Worm (Caenorhabditis elegans) whole organism, late embryonic: ENCODE results near the gene srlf-17.

Experiments used
- C08G9.2 ChIP-seq: sonication (generic microtip); optimal IDR thresholded peaks from 2 replicates; lab custom pipeline; 2016; ENCODE audit warnings: mild to moderate bottlenecking, missing genetic modification characterization, moderate library complexity, missing compliant biosample characterization
- F13H6.1 ChIP-seq: sonication (generic microtip); optimal IDR thresholded peaks from 2 replicates; lab custom pipeline; 2016; ENCODE audit warnings: missing genetic modification characterization, missing compliant biosample characterization
- K02D7.2 ChIP-seq: sonication (generic microtip); optimal IDR thresholded peaks from 2 replicates; lab custom pipeline; 2017; ENCODE audit warnings: mild to moderate bottlenecking, missing genetic modification characterization, missing compliant biosample characterization
- Y22D7AL.16 ChIP-seq: sonication (generic microtip); optimal IDR thresholded peaks from 2 replicates; lab custom pipeline; 2016; ENCODE audit warnings: missing genetic modification characterization, missing compliant biosample characterization
- ama-1 ChIP-seq: fragments of 150-350 bp; optimal IDR thresholded peaks from 2 replicates; lab custom pipeline; 2014
- ceh-18 ChIP-seq: sonication (generic microtip); optimal IDR thresholded peaks from 2 replicates; lab custom pipeline; 2016; ENCODE audit warnings: missing genetic modification characterization, missing compliant biosample characterization
- ceh-2 ChIP-seq: sonication (generic microtip); optimal IDR thresholded peaks from 2 replicates; lab custom pipeline; 2016; ENCODE audit warnings: missing genotype, missing genetic modification characterization, missing compliant biosample characterization
- ceh-31 ChIP-seq: sonication (generic microtip); optimal IDR thresholded peaks from 2 replicates; lab custom pipeline; 2016; ENCODE audit warnings: missing genetic modification characterization, missing compliant biosample characterization
- ceh-34 ChIP-seq: sonication (generic microtip); optimal IDR thresholded peaks from 2 replicates; lab custom pipeline; 2016; ENCODE audit warnings: mild to moderate bottlenecking, missing genetic modification characterization, missing compliant biosample characterization
- ceh-48 ChIP-seq: sonication (generic microtip); optimal IDR thresholded peaks from 2 replicates; lab custom pipeline; 2016; ENCODE audit warnings: missing genetic modification characterization, inconsistent platforms, missing compliant biosample characterization
- ceh-9 ChIP-seq: sonication (generic microtip); optimal IDR thresholded peaks from 2 replicates; lab custom pipeline; 2016; ENCODE audit warnings: mild to moderate bottlenecking, missing genetic modification characterization, inconsistent platforms, missing compliant biosample characterization
- dve-1 ChIP-seq: sonication (generic microtip); optimal IDR thresholded peaks from 2 replicates; lab custom pipeline; 2017; ENCODE audit warnings: antibody characterized with exemption, mild to moderate bottlenecking, missing genetic modification characterization, missing compliant biosample characterization
- elt-4 ChIP-seq: sonication (generic microtip); optimal IDR thresholded peaks from 2 replicates; lab custom pipeline; 2016; ENCODE audit warnings: missing genetic modification characterization, missing compliant biosample characterization
- ets-4 ChIP-seq: sonication (generic microtip); optimal IDR thresholded peaks from 2 replicates; lab custom pipeline; 2016; ENCODE audit warnings: missing genetic modification characterization, missing compliant biosample characterization
- fax-1 ChIP-seq: sonication (generic microtip); optimal IDR thresholded peaks from 2 replicates; lab custom pipeline; 2016; ENCODE audit warnings: missing genotype, missing genetic modification characterization, missing compliant biosample characterization
- fkh-10 ChIP-seq: fragments of 150-350 bp; optimal IDR thresholded peaks from 2 replicates; lab custom pipeline; 2014; ENCODE audit warnings: missing biosample characterization, missing genetic modification reagents, missing genetic modification characterization
- fkh-6 ChIP-seq: sonication (generic microtip); optimal IDR thresholded peaks from 2 replicates; lab custom pipeline; 2016; ENCODE audit warnings: missing genetic modification characterization, missing compliant biosample characterization
- gmeb-2 ChIP-seq: sonication (generic microtip); optimal IDR thresholded peaks from 2 replicates; lab custom pipeline; 2016; ENCODE audit warnings: missing genetic modification characterization, inconsistent platforms, missing compliant biosample characterization
- hlh-13 ChIP-seq: fragments of 200-800 bp; sonication (Bioruptor generic); optimal IDR thresholded peaks from 2 replicates; lab custom pipeline; 2018; ENCODE audit warnings: mild to moderate bottlenecking, missing genetic modification characterization, missing compliant biosample characterization
- hlh-6 ChIP-seq: sonication (generic microtip); optimal IDR thresholded peaks from 2 replicates; lab custom pipeline; 2016; ENCODE audit warnings: missing genotype, missing genetic modification characterization, missing compliant biosample characterization
- hlh-8 ChIP-seq: sonication (generic microtip); optimal IDR thresholded peaks from 2 replicates; lab custom pipeline; 2016; ENCODE audit warnings: missing genotype, missing genetic modification characterization, missing compliant biosample characterization
- lim-6 ChIP-seq: sonication (generic microtip); optimal IDR thresholded peaks from 2 replicates; lab custom pipeline; 2016; ENCODE audit warnings: missing genetic modification characterization, missing compliant biosample characterization
- lin-11 ChIP-seq: fragments of 200-800 bp; sonication (Bioruptor generic); optimal IDR thresholded peaks from 2 replicates; lab custom pipeline; 2018; ENCODE audit warnings: mild to moderate bottlenecking, missing genetic modification characterization, missing compliant biosample characterization
- madf-2 ChIP-seq: sonication (generic microtip); optimal IDR thresholded peaks from 2 replicates; lab custom pipeline; 2017; ENCODE audit warnings: missing genetic modification characterization, missing compliant biosample characterization
- nfya-1 ChIP-seq: sonication (generic microtip); optimal IDR thresholded peaks from 2 replicates; lab custom pipeline; 2017; ENCODE audit warnings: missing genetic modification characterization, mild to moderate bottlenecking, missing compliant biosample characterization, antibody characterized with exemption, moderate library complexity
- nhr-11 ChIP-seq: fragments of 150-350 bp; optimal IDR thresholded peaks from 2 replicates; lab custom pipeline; 2014; ENCODE audit warnings: missing biosample characterization, missing genetic modification characterization
- pat-9 ChIP-seq: fragments of 200-800 bp; sonication (Bioruptor generic); optimal IDR thresholded peaks from 2 replicates; lab custom pipeline; 2018; ENCODE audit warnings: mild to moderate bottlenecking, missing genetic modification characterization, moderate library complexity, missing compliant biosample characterization
- pha-2 ChIP-seq: sonication (generic microtip); optimal IDR thresholded peaks from 2 replicates; lab custom pipeline; 2017; ENCODE audit warnings: mild to moderate bottlenecking, missing genetic modification characterization, missing compliant biosample characterization
- pha-4 ChIP-seq: fragments of 150-350 bp; optimal IDR thresholded peaks from 2 replicates; lab custom pipeline; 2018; ENCODE audit warnings: missing biosample characterization, missing genetic modification reagents, missing genetic modification characterization
- pros-1 ChIP-seq: fragments of 150-350 bp; optimal IDR thresholded peaks from 2 replicates; lab custom pipeline; 2014; ENCODE audit warnings: missing biosample characterization, missing genetic modification reagents, missing genetic modification characterization
- ref-2 ChIP-seq: sonication (generic microtip); optimal IDR thresholded peaks from 2 replicates; lab custom pipeline; 2016; ENCODE audit warnings: missing genetic modification characterization, missing compliant biosample characterization
- rnt-1 ChIP-seq: sonication (generic microtip); optimal IDR thresholded peaks from 2 replicates; lab custom pipeline; 2016; ENCODE audit warnings: missing genetic modification characterization, missing compliant biosample characterization
- sdc-2 ChIP-seq: sonication (generic microtip); optimal IDR thresholded peaks from 2 replicates; lab custom pipeline; 2016; ENCODE audit warnings: missing genotype, missing genetic modification characterization, missing compliant biosample characterization
- tbx-7 ChIP-seq: sonication (generic microtip); optimal IDR thresholded peaks from 2 replicates; lab custom pipeline; 2016; ENCODE audit warnings: missing genotype, missing genetic modification characterization, missing compliant biosample characterization
- ttx-3 ChIP-seq: sonication (generic microtip); optimal IDR thresholded peaks from 2 replicates; lab custom pipeline; 2016; ENCODE audit warnings: missing genetic modification reagents, missing genetic modification characterization, missing compliant biosample characterization
- unc-55 ChIP-seq: sonication (generic microtip); optimal IDR thresholded peaks from 2 replicates; lab custom pipeline; 2017; ENCODE audit warnings: missing biosample characterization, missing genetic modification reagents, missing genetic modification characterization

srlf-17 gene

DNA sequence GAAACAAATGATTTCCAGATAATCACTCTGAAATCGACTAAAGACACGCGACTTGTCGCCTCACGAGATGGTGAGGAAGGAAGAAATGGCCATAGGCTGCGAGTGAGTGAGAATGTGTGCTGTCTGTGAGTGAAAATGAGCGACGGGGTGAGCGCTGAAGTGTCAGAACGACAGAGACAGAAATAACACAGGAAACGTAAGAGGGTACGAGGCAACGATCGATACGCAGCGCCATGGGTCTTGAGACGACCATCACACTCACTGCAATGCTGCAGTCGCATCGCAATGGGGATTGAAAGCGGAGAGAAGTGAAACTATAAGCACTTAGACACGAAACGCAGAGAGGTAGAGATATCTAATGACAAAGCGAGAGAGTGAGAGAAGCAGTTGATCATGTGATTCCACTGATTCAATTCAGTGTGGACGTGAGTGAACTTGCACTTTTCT, 19.7 kb downstream of the srlf-17 start (continued):
- TF ChIP-seq ttx-3 (no peak), nhr-11 (tag; lab: Kevin White, UChicago) (no peak), fkh-6 (tag; lab: Kevin White, UChicago) (peak; percentile 24), pros-1 (peak; percentile 93), dve-1 (tag; lab: Kevin White, UChicago) (peak; percentile 83), unc-55 (GFP tag; lab: Kevin White, UChicago) (peak; percentile 85), hlh-8 (peak; percentile 66), ceh-31 (tag; lab: Kevin White, UChicago) (peak; percentile 94), sdc-2 (tag; lab: Kevin White, UChicago) (peak; percentile 43), ceh-18 (tag; lab: Kevin White, UChicago) (peak; percentile 94), C08G9.2 (tag; lab: Kevin White, UChicago) (peak; percentile 40), lim-6 (tag; lab: Kevin White, UChicago) (peak; percentile 56), ceh-48 (tag; lab: Kevin White, UChicago) (peak; percentile 91), hlh-13 (GFP tag; lab: Kevin White, UChicago) (no peak), hlh-6 (tag; lab: Kevin White, UChicago) (peak; percentile 27), nfya-1 (tag; lab: Kevin White, UChicago) (peak; percentile 97), fax-1 (peak; percentile 45), ref-2 (tag; lab: Kevin White, UChicago) (peak; percentile 75), ets-4 (peak; percentile 75), ceh-2 (tag; lab: Kevin White, UChicago) (peak; percentile 81), madf-2 (tag; lab: Kevin White, UChicago) (peak; percentile 60), ceh-34 (tag; lab: Kevin White, UChicago) (peak; percentile 95), rnt-1 (tag; lab: Kevin White, UChicago) (peak; percentile 84)
- TF ChIP-seq, all 69 proteins: peak for 34

DNA sequence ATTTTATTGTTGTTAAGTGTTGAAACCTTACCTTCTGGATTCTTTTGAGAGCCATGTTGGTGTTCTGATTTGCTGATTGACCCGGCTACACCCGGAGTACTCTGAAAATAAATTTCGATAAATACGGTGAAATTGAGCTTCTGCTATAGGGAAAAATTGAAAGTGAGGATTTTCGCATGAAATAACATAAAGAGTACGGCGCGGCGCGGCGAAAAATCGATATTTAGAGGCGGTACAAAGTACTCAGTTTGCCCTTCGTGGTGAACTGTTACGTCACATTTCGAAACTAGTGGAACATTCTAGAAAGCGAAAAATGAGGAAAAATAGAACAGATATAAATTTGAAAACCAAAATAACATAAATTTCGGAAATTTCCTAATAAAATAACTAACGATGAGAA, 20.4 kb downstream of the srlf-17 start, which contains the start of gene let-70:
TSS of gene let-70 (minus strand) at position 101 of the 400 bp plus-strand sequence.
- TF ChIP-seq madf-2 (tag; lab: Kevin White, UChicago) (no peak), ceh-9 (no peak), pha-4 (no peak), fkh-10 (GFP tag; lab: Kevin White, UChicago) (no peak), Y22D7AL.16 (no peak), ttx-3 (no peak), gmeb-2 (tag; lab: Kevin White, UChicago) (no peak), lin-11 (no peak), ceh-18 (tag; lab: Kevin White, UChicago) (no peak), nhr-11 (tag; lab: Kevin White, UChicago) (no peak), pat-9 (tag; lab: Kevin White, UChicago) (no peak)

DNA sequence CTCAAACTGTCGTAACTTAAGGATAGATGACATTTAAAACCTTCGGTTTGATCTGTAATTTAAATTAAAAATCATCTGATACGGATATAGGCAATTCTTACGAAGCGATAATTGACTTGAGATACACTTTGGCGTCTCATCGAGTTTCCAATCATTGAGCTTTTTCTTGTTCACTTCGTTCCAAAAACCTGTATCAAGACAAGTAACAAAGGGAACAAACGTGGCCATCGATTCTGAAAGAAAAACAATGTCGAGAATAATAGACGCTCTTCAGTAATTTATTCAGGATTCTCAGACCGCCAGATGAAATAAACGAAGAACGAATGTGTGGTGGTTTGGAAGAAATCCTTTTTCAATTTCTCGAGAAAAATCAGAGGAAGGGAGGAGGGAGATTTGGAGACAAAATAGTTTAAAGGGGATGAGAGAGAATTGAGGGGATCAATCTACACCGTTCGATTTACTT, 21.7 kb downstream of the srlf-17 start, which contains the start of gene atg-7:
TSS of gene atg-7 (minus strand) at position 233 of the 463 bp plus-strand sequence.
- TF ChIP-seq ref-2 (tag; lab: Kevin White, UChicago), result no peak
- peak; percentile 26 for TF ChIP-seq ama-1 (lab: Kevin White, UChicago)
- no peak for TF ChIP-seq K02D7.2

DNA sequence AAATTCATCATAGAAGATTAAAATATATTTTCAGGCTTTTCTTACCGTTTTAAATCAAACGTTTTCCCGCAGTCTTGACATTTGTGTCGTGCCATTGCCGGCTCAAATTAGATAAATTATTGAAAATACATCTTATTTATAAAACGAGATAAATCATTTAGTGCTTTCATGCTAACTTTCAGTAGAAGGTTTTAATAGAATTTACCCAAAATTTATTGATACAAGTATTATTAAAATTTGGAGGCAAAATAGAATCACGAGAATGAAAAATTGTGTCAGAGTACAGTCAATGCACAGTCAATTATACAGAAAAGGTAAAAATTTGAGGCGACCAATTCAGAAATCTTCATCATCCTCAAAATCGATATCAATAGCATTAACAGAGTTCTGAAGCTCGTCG, 24.0 kb downstream of the srlf-17 start, which contains the start of gene Y5F2A.4:
TSS of gene Y5F2A.4 (minus strand) at position 101 of the 400 bp plus-strand sequence.
- TF ChIP-seq F13H6.1 (tag; lab: Kevin White, UChicago) (no peak), pha-2 (tag; lab: Kevin White, UChicago) (no peak), pha-4 (no peak), ttx-3 (no peak), hlh-6 (tag; lab: Kevin White, UChicago) (no peak), tbx-7 (tag; lab: Kevin White, UChicago) (no peak), ama-1 (lab: Kevin White, UChicago) (no peak), madf-2 (tag; lab: Kevin White, UChicago) (no peak), elt-4 (tag; lab: Kevin White, UChicago) (no peak)
- TF ChIP-seq, all 69 proteins: peak for 0
